Worm (Caenorhabditis elegans) whole organism, L4 larva: Measurements from ENCODE around the gene alg-1.

Source experiments
- F10B5.3 ChIP-seq: sonication (generic microtip); optimal IDR thresholded peaks from 2 replicates; lab custom pipeline; 2016; ENCODE audit warnings: mild to moderate bottlenecking, missing genetic modification characterization, missing compliant biosample characterization
- F26F4.8 ChIP-seq: fragments of 200-800 bp; sonication (Bioruptor generic); conservative IDR thresholded peaks from 2 replicates; pipeline ENCODE4 v1.3.6; 2022; ENCODE audit warnings: missing genetic modification characterization, missing compliant biosample characterization
- F37D6.2 ChIP-seq: sonication (generic microtip); optimal IDR thresholded peaks from 2 replicates; lab custom pipeline; 2016; ENCODE audit warnings: mild to moderate bottlenecking, missing genetic modification characterization, missing compliant biosample characterization
- F49E8.2 ChIP-seq: sonication (generic microtip); optimal IDR thresholded peaks from 2 replicates; lab custom pipeline; 2016; ENCODE audit warnings: missing compliant biosample characterization, mild to moderate bottlenecking, missing genetic modification characterization, borderline replicate concordance
- T20F7.1 ChIP-seq: fragments of 200-800 bp; sonication (Bioruptor generic); optimal IDR thresholded peaks from 2 replicates; lab custom pipeline; 2018; ENCODE audit warnings: mild to moderate bottlenecking, missing genetic modification characterization, missing compliant biosample characterization
- T26A8.4 ChIP-seq: fragments of 200-800 bp; sonication (Bioruptor generic); IDR thresholded peaks from 2 replicates; pipeline ENCODE4 v1.3.6; 2022; ENCODE audit warnings: missing genetic modification characterization, missing compliant biosample characterization
- aha-1 ChIP-seq: fragments of 150-350 bp; peaks from one replicate; lab custom pipeline; 2014; ENCODE audit warnings: missing biosample characterization, missing genetic modification characterization
- ceh-20 ChIP-seq: fragments of 200-800 bp; sonication (Bioruptor generic); IDR thresholded peaks from 2 replicates; pipeline ENCODE4 v1.3.6; 2022; ENCODE audit warnings: missing genetic modification reagents, missing genetic modification characterization, missing compliant biosample characterization
- ceh-28 ChIP-seq: fragments of 150-350 bp; optimal IDR thresholded peaks from 2 replicates; lab custom pipeline; 2014; ENCODE audit warnings: missing biosample characterization, missing genetic modification reagents, missing genetic modification characterization
- ceh-44 ChIP-seq: fragments of 200-800 bp; sonication (Bioruptor generic); IDR thresholded peaks from 2 replicates; pipeline ENCODE4 v1.3.6; 2022; ENCODE audit warnings: missing genetic modification reagents, missing genetic modification characterization, missing compliant biosample characterization
- ceh-62 ChIP-seq: sonication (generic microtip); optimal IDR thresholded peaks from 2 replicates; lab custom pipeline; 2017; ENCODE audit warnings: missing biosample characterization, missing genetic modification characterization
- daf-12 ChIP-seq: fragments of 150-350 bp; optimal IDR thresholded peaks from 2 replicates; lab custom pipeline; 2014; ENCODE audit warnings: missing biosample characterization, missing genetic modification reagents, missing genetic modification characterization
- daf-19 ChIP-seq: fragments of 200-800 bp; sonication (Bioruptor generic); conservative IDR thresholded peaks from 2 replicates; pipeline ENCODE4 v1.3.6; 2022; ENCODE audit warnings: missing genetic modification characterization, missing compliant biosample characterization
- dmd-6 ChIP-seq: fragments of 200-800 bp; sonication (Bioruptor generic); IDR thresholded peaks from 2 replicates; pipeline ENCODE4 v1.3.6; 2022; ENCODE audit warnings: missing genetic modification reagents, missing genetic modification characterization, missing compliant biosample characterization
- dmd-9 ChIP-seq: fragments of 200-800 bp; sonication (Bioruptor generic); IDR thresholded peaks from 2 replicates; pipeline ENCODE4 v1.3.6; 2022; ENCODE audit warnings: missing genetic modification reagents, missing genetic modification characterization, missing compliant biosample characterization
- dpl-1 ChIP-seq: fragments of 150-350 bp; optimal IDR thresholded peaks from 2 replicates; lab custom pipeline; 2014; ENCODE audit warnings: missing biosample characterization, missing genetic modification reagents, missing genetic modification characterization
- duxl-1 ChIP-seq: sonication (generic microtip); optimal IDR thresholded peaks from 2 replicates; lab custom pipeline; 2016; ENCODE audit warnings: mild to moderate bottlenecking, missing genetic modification characterization, moderate library complexity, missing compliant biosample characterization; ENCODE audit not compliant: poor library complexity
- dve-1 ChIP-seq: sonication (generic microtip); optimal IDR thresholded peaks from 2 replicates; lab custom pipeline; 2017; ENCODE audit warnings: antibody characterized with exemption, mild to moderate bottlenecking, missing genetic modification characterization, missing compliant biosample characterization; ENCODE audit not compliant: insufficient read depth
- hif-1 ChIP-seq, 2 experiments: sonication (generic microtip); optimal IDR thresholded peaks; 2 replicates each; lab custom pipeline; 2016 to 2017; ENCODE audit warnings: missing compliant biosample characterization in 2 of 2, missing genetic modification characterization in 2 of 2, missing genetic modification reagents in 2 of 2, missing genotype in 2 of 2, mild to moderate bottlenecking in 1 of 2
- hlh-11 ChIP-seq: fragments of 200-800 bp; sonication (Bioruptor generic); optimal IDR thresholded peaks from 2 replicates; lab custom pipeline; 2018; ENCODE audit warnings: mild to moderate bottlenecking, missing genetic modification characterization, missing compliant biosample characterization
- hlh-30 ChIP-seq: sonication (generic microtip); optimal IDR thresholded peaks from 2 replicates; lab custom pipeline; 2017; ENCODE audit warnings: antibody characterized with exemption, mild to moderate bottlenecking, missing genetic modification characterization, missing compliant biosample characterization; ENCODE audit not compliant: insufficient read depth
- hmg-1.1 ChIP-seq: fragments of 200-800 bp; sonication (Bioruptor generic); IDR thresholded peaks from 2 replicates; pipeline ENCODE4 v1.3.6; 2022; ENCODE audit warnings: missing genetic modification reagents, missing genetic modification characterization, missing compliant biosample characterization
- jun-1 ChIP-seq: fragments of 150-350 bp; optimal IDR thresholded peaks from 2 replicates; lab custom pipeline; 2014; ENCODE audit warnings: missing biosample characterization, missing genetic modification reagents, missing genetic modification characterization
- madf-5 ChIP-seq, 2 experiments: fragments of 200-800 bp; sonication (Bioruptor generic); IDR thresholded peaks; 2 replicates each; pipeline ENCODE4 v1.3.6; 2022; ENCODE audit warnings: missing compliant biosample characterization in 2 of 2, missing genetic modification characterization in 2 of 2
- mdl-1 ChIP-seq, 2 experiments: fragments of 150-350 bp in 1 of 2; sonication (generic microtip) in 1 of 2; optimal IDR thresholded peaks; 2 replicates each; lab custom pipeline; 2014 to 2017; ENCODE audit warnings: missing biosample characterization in 2 of 2, missing genetic modification characterization in 2 of 2
- mdt-29 ChIP-seq: fragments of 200-800 bp; sonication (Bioruptor generic); IDR thresholded peaks from 2 replicates; pipeline ENCODE4 v1.3.6; 2022; ENCODE audit warnings: missing genetic modification reagents, missing genetic modification characterization, missing compliant biosample characterization
- mep-1 ChIP-seq: fragments of 150-350 bp; sonication (generic microtip); optimal IDR thresholded peaks from 3 replicates; lab custom pipeline; 2014; ENCODE audit warnings: missing biosample characterization, missing genetic modification characterization
- mes-2 ChIP-seq: sonication (generic microtip); optimal IDR thresholded peaks from 2 replicates; lab custom pipeline; 2016; ENCODE audit warnings: missing genotype, mild to moderate bottlenecking, missing genetic modification characterization, missing compliant biosample characterization; ENCODE audit not compliant: poor library complexity, severe bottlenecking
- mxl-3 ChIP-seq: fragments of 200-800 bp; sonication (Bioruptor generic); optimal IDR thresholded peaks from 2 replicates; lab custom pipeline; 2018; ENCODE audit warnings: mild to moderate bottlenecking, missing genetic modification characterization, missing compliant biosample characterization
- nhr-102 ChIP-seq: sonication (generic microtip); optimal IDR thresholded peaks from 2 replicates; lab custom pipeline; 2016; ENCODE audit warnings: mild to moderate bottlenecking, missing genetic modification characterization, moderate library complexity, missing compliant biosample characterization
- nhr-111 ChIP-seq: fragments of 200-800 bp; sonication (Bioruptor generic); optimal IDR thresholded peaks from 2 replicates; lab custom pipeline; 2018; ENCODE audit warnings: mild to moderate bottlenecking, missing genetic modification characterization, missing compliant biosample characterization
- nhr-28 ChIP-seq: fragments of 150-350 bp; optimal IDR thresholded peaks from 2 replicates; lab custom pipeline; 2014; ENCODE audit warnings: missing biosample characterization, missing genetic modification characterization
- nhr-77 ChIP-seq: fragments of 150-350 bp; optimal IDR thresholded peaks from 2 replicates; lab custom pipeline; 2014; ENCODE audit warnings: missing biosample characterization, missing genetic modification characterization
- pha-4 ChIP-seq, 2 experiments: fragments of 150-350 bp in 1 of 2; fragments of 200-800 bp in 1 of 2; sonication (Bioruptor generic) in 1 of 2; IDR thresholded peaks in 1 of 2; optimal IDR thresholded peaks in 1 of 2; 2 replicates each; pipeline versions ENCODE4 v1.3.6 to Lab custom; 2014 to 2022; ENCODE audit warnings: missing genetic modification characterization in 2 of 2, missing genetic modification reagents in 2 of 2, missing biosample characterization in 1 of 2, missing compliant biosample characterization in 1 of 2
- pqm-1 ChIP-seq: sonication (generic microtip); optimal IDR thresholded peaks from 2 replicates; lab custom pipeline; 2017; ENCODE audit warnings: missing biosample characterization, missing genetic modification characterization
- rbr-2 ChIP-seq: sonication (generic microtip); optimal IDR thresholded peaks from 2 replicates; lab custom pipeline; 2016; ENCODE audit warnings: missing genotype, missing genetic modification characterization, missing compliant biosample characterization
- saeg-2 ChIP-seq: fragments of 200-800 bp; sonication (Bioruptor generic); IDR thresholded peaks from 2 replicates; pipeline ENCODE4 v1.3.6; 2022; ENCODE audit warnings: missing genetic modification reagents, missing genetic modification characterization, missing compliant biosample characterization
- sdz-12 ChIP-seq: fragments of 200-800 bp; sonication (Bioruptor generic); optimal IDR thresholded peaks from 2 replicates; lab custom pipeline; 2018; ENCODE audit warnings: mild to moderate bottlenecking, missing genetic modification characterization, missing compliant biosample characterization
- skn-1 ChIP-seq: fragments of 150-350 bp; optimal IDR thresholded peaks from 2 replicates; lab custom pipeline; 2014; ENCODE audit warnings: missing biosample characterization, missing genetic modification characterization
- spr-1 ChIP-seq: sonication (generic microtip); optimal IDR thresholded peaks from 2 replicates; lab custom pipeline; 2016; ENCODE audit warnings: mild to moderate bottlenecking, missing genetic modification characterization, missing compliant biosample characterization
- tag-97 ChIP-seq: fragments of 200-800 bp; sonication (Bioruptor generic); IDR thresholded peaks from 2 replicates; pipeline ENCODE4 v1.3.6; 2022; ENCODE audit warnings: missing genetic modification characterization, missing compliant biosample characterization
- vab-7 ChIP-seq: fragments of 200-800 bp; sonication (Bioruptor generic); IDR thresholded peaks from 2 replicates; pipeline ENCODE4 v1.3.6; 2022; ENCODE audit warnings: missing genetic modification reagents, missing genetic modification characterization, missing compliant biosample characterization
- zag-1 ChIP-seq: fragments of 150-350 bp; optimal IDR thresholded peaks from 2 replicates; lab custom pipeline; 2014; ENCODE audit warnings: missing biosample characterization, missing genetic modification characterization
- zfp-3 ChIP-seq: fragments of 200-800 bp; sonication (Bioruptor generic); conservative IDR thresholded peaks from 2 replicates; pipeline ENCODE4 v1.3.6; 2022; ENCODE audit warnings: missing genetic modification reagents, missing genetic modification characterization, missing compliant biosample characterization
- ztf-7 ChIP-seq: fragments of 150-350 bp; optimal IDR thresholded peaks from 2 replicates; lab custom pipeline; 2014; ENCODE audit warnings: missing biosample characterization, missing genetic modification characterization

Gene alg-1

ce11 chrX:13990680-13991079 is 41.8 kb downstream of the alg-1 start, which contains the start of gene C31E10.11:
TSS of gene C31E10.11 (minus strand) at chrX:13990780.
- TF ChIP-seq ceh-20 (GFP tag; lab: Robert Waterston, UW) = no peak

ce11 chrX:13995803-13996388 is 47.0 kb downstream of the alg-1 start, which contains the start of the genes C31E10.5 and C31E10.6:
TSS of gene C31E10.5 (minus strand) at chrX:13995834.
TSS of gene C31E10.6 (plus strand) at chrX:13996338.
- TF ChIP-seq dpl-1 (GFP tag; lab: Kevin White, UChicago) = peak; percentile 34
- TF ChIP-seq mep-1 = peak; percentile 64
- no peak for TF ChIP-seq ceh-28
- TF ChIP-seq aha-1 (tag; lab: Kevin White, UChicago) = peak; percentile 90
- no peak for TF ChIP-seq hlh-11
- peak; percentile 5 for TF ChIP-seq nhr-28 (tag; lab: Kevin White, UChicago)
- TF ChIP-seq mdl-1 (tag; optimal IDR thresholded peaks at IDR 0.05; lab: Kevin White, UChicago) = peak in 1 of 2 experiments; percentile 10
- TF ChIP-seq hlh-30 (tag; lab: Kevin White, UChicago) = peak; percentile 52
- peak; percentile 11 for TF ChIP-seq F37D6.2 (tag; lab: Kevin White, UChicago)
- no peak for TF ChIP-seq dmd-9
- peak; percentile 39 for TF ChIP-seq dve-1
- no peak for TF ChIP-seq vab-7
- peak; percentile 69 for TF ChIP-seq hmg-1.1 (GFP tag; lab: Robert Waterston, UW)
- TF ChIP-seq duxl-1 = peak; percentile 30
- TF ChIP-seq pha-4 (GFP tag; IDR thresholded peaks at IDR 0.05; lab: Robert Waterston, UW) = no peak
- peak; percentile 16 for TF ChIP-seq pha-4 (tag; optimal IDR thresholded peaks at IDR 0.05; lab: Kevin White, UChicago)
- peak; percentile 13 for TF ChIP-seq rbr-2
- TF ChIP-seq tag-97 (GFP tag; lab: Robert Waterston, UW) = no peak
- TF ChIP-seq sdz-12 (GFP tag; lab: Kevin White, UChicago) = no peak

ce11 chrX:14000198-14000748 is 51.4 kb downstream of the alg-1 start:
- TF ChIP-seq mdl-1 (tag; optimal IDR thresholded peaks at IDR 0.05; lab: Kevin White, UChicago) = peak in 1 of 2 experiments; percentile 34
- peak; percentile 1 for TF ChIP-seq ceh-28
- peak; percentile 100 for TF ChIP-seq nhr-28 (tag; lab: Kevin White, UChicago)
- TF ChIP-seq F10B5.3 (tag; lab: Kevin White, UChicago) = no peak
- no peak for TF ChIP-seq zag-1 (tag; lab: Kevin White, UChicago)
- TF ChIP-seq T26A8.4 = no peak
- peak; percentile 25 for TF ChIP-seq mep-1
- TF ChIP-seq ceh-62 (tag; lab: Kevin White, UChicago) = no peak
- TF ChIP-seq nhr-77 (tag; lab: Kevin White, UChicago) = peak; percentile 92
- peak; percentile 31 for TF ChIP-seq nhr-102
- TF ChIP-seq hif-1 (tag; optimal IDR thresholded peaks at IDR 0.05; lab: Kevin White, UChicago) = peak in 1 of 2 experiments; percentile 23
- no peak for TF ChIP-seq F26F4.8
- TF ChIP-seq daf-12 (tag; lab: Kevin White, UChicago) = no peak
- no peak for TF ChIP-seq duxl-1
- TF ChIP-seq spr-1 = no peak
- TF ChIP-seq saeg-2 = no peak
- TF ChIP-seq mxl-3 (GFP tag; lab: Kevin White, UChicago) = peak; percentile 30
- no peak for TF ChIP-seq ztf-7 (tag; lab: Kevin White, UChicago)
- TF ChIP-seq ceh-44 (GFP tag; lab: Robert Waterston, UW) = no peak
- TF ChIP-seq dmd-6 (GFP tag; lab: Robert Waterston, UW) = peak; percentile 65
- TF ChIP-seq nhr-111 = no peak
- no peak for TF ChIP-seq skn-1 (tag; lab: Kevin White, UChicago)
- TF ChIP-seq mes-2 (tag; lab: Kevin White, UChicago) = peak; percentile 1
- no peak for TF ChIP-seq zfp-3 (GFP tag; lab: Robert Waterston, UW)
- TF ChIP-seq pqm-1 (tag; lab: Kevin White, UChicago) = peak; percentile 13
- no peak for TF ChIP-seq jun-1 (tag; lab: Kevin White, UChicago)
- TF ChIP-seq F49E8.2 = no peak
- no peak for TF ChIP-seq T20F7.1 (GFP tag; lab: Kevin White, UChicago)
- peak; percentile 56; the same call in 1 of the 2 replicates for TF ChIP-seq mdt-29 (GFP tag; lab: Robert Waterston, UW)
- TF ChIP-seq daf-19 (GFP tag; lab: Robert Waterston, UW) = no peak
- no peak for TF ChIP-seq madf-5 (GFP tag; IDR thresholded peaks at IDR 0.05; lab: Robert Waterston, UW)
